Worm (Caenorhabditis elegans) whole organism, L2 larva: ENCODE measurements around the gene ZC190.8.

Experiments
- R02D3.7 ChIP-seq: fragments of 150-350 bp; optimal IDR thresholded peaks from 2 replicates; lab custom pipeline; 2014; ENCODE audit warnings: missing biosample characterization, missing genetic modification characterization
- Y55F3AM.14 ChIP-seq: fragments of 200-800 bp; sonication (Bioruptor generic); optimal IDR thresholded peaks from 2 replicates; lab custom pipeline; 2018; ENCODE audit warnings: mild to moderate bottlenecking, missing genetic modification characterization, missing compliant biosample characterization
- elt-3 ChIP-seq: sonication (generic microtip); optimal IDR thresholded peaks from 2 replicates; lab custom pipeline; 2017; ENCODE audit warnings: missing biosample characterization, missing genetic modification characterization
- mdl-1 ChIP-seq, 2 experiments: fragments of 150-350 bp in 1 of 2; sonication (generic microtip) in 1 of 2; optimal IDR thresholded peaks; 2 replicates each; lab custom pipeline; 2017; ENCODE audit warnings: missing biosample characterization in 2 of 2, missing genetic modification characterization in 2 of 2
- skn-1 ChIP-seq: sonication (generic microtip); optimal IDR thresholded peaks from 2 replicates; lab custom pipeline; 2017; ENCODE audit warnings: missing biosample characterization, missing genetic modification characterization
- snpc-4 ChIP-seq: fragments of 150-350 bp; optimal IDR thresholded peaks from 2 replicates; lab custom pipeline; 2014; ENCODE audit warnings: missing biosample characterization, missing genetic modification characterization
- unc-39 ChIP-seq: fragments of 150-350 bp; optimal IDR thresholded peaks from 2 replicates; lab custom pipeline; 2014; ENCODE audit warnings: missing biosample characterization, missing genetic modification characterization

DNA sequence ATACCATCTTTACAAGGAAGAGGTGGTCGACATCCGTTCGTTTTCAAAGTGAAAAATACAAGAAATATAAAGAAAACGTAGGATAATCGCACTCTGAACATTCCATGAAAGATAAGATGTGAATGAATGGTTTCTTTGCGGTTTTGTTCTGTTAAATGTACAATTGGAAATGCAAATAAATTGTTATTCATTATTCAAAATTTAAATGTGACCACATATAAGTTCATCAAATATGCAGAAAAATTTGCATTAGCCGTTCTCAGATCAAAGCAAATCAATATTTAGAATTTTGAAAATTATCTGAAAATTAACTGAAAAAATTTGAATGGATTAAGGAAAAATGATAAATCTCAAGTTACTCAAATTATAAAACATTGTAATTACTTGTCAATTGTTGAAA lies 24.3 kb upstream of the ZC190.8 start, which contains the start of gene ZC178.2:
- TF ChIP-seq skn-1 (tag; lab: Kevin White, UChicago) (no peak), mdl-1 (tag; optimal IDR thresholded peaks at IDR 0.05; lab: Kevin White, UChicago) (no peak), R02D3.7 (tag; lab: Kevin White, UChicago) (no peak), snpc-4 (tag; lab: Kevin White, UChicago) (no peak), Y55F3AM.14 (GFP tag; lab: Kevin White, UChicago) (no peak), unc-39 (tag; lab: Kevin White, UChicago) (no peak), elt-3 (no peak)
